Fruit fly (Drosophila melanogaster) whole organism, embryonic: ENCODE results near the gene CG13829.

ENCODE experiments used
- Adf1 ChIP-seq: fragments of 200-800 bp; sonication (Bioruptor generic); IDR thresholded peaks from 2 replicates; pipeline ENCODE4 v1.3.6; 2022; ENCODE audit warnings: missing biosample characterization, missing genetic modification characterization
- Atf-2 ChIP-seq: fragments of 200-800 bp; sonication (Bioruptor generic); optimal IDR thresholded peaks from 2 replicates; lab custom pipeline; 2016; ENCODE audit warnings: missing biosample characterization, missing genetic modification characterization
- Atf6 ChIP-seq: fragments of 200-800 bp; sonication (Bioruptor generic); IDR thresholded peaks from 2 replicates; pipeline ENCODE4 v1.3.6; 2022; ENCODE audit warnings: missing biosample characterization, missing genetic modification characterization
- BtbVII ChIP-seq: fragments of 200-800 bp; sonication (Bioruptor generic); optimal IDR thresholded peaks from 3 replicates; lab custom pipeline; 2017; ENCODE audit warnings: missing biosample characterization, mild to moderate bottlenecking, missing genetic modification characterization
- CG12769 ChIP-seq: fragments of 200-800 bp; sonication (Bioruptor generic); optimal IDR thresholded peaks from 2 replicates; lab custom pipeline; 2019; ENCODE audit warnings: missing biosample characterization, mild to moderate bottlenecking, missing genetic modification characterization, moderate library complexity
- CG13123 ChIP-seq: fragments of 200-800 bp; sonication (Bioruptor generic); optimal IDR thresholded peaks from 2 replicates; lab custom pipeline; 2016; ENCODE audit warnings: missing biosample characterization, missing genetic modification characterization
- CG15011 ChIP-seq: fragments of 200-800 bp; sonication (Bioruptor generic); optimal IDR thresholded peaks from 3 replicates; lab custom pipeline; 2018; ENCODE audit warnings: missing biosample characterization, mild to moderate bottlenecking, missing genetic modification characterization
- CG15269 ChIP-seq: fragments of 200-800 bp; sonication (Bioruptor generic); optimal IDR thresholded peaks from 2 replicates; lab custom pipeline; 2018; ENCODE audit warnings: missing biosample characterization, mild to moderate bottlenecking, missing genetic modification characterization, moderate library complexity
- CG15696 ChIP-seq: fragments of 200-800 bp; sonication (Bioruptor generic); optimal IDR thresholded peaks from 2 replicates; lab custom pipeline; 2019; ENCODE audit warnings: missing biosample characterization, mild to moderate bottlenecking, missing genetic modification characterization, moderate library complexity
- CG1603 ChIP-seq: fragments of 200-800 bp; sonication (Bioruptor generic); optimal IDR thresholded peaks from 2 replicates; lab custom pipeline; 2019; ENCODE audit warnings: missing biosample characterization, mild to moderate bottlenecking, missing genetic modification characterization, moderate library complexity
- CG17802 ChIP-seq: fragments of 200-800 bp; sonication (Bioruptor generic); optimal IDR thresholded peaks from 2 replicates; lab custom pipeline; 2018; ENCODE audit warnings: missing biosample characterization, mild to moderate bottlenecking, missing genetic modification characterization, moderate library complexity
- CG1832 ChIP-seq: fragments of 200-800 bp; sonication (Bioruptor generic); optimal IDR thresholded peaks from 2 replicates; lab custom pipeline; 2017; ENCODE audit warnings: missing biosample characterization, mild to moderate bottlenecking, missing genetic modification characterization, inconsistent platforms
- CG2202 ChIP-seq: fragments of 200-800 bp; sonication (Bioruptor generic); optimal IDR thresholded peaks from 2 replicates; lab custom pipeline; 2018; ENCODE audit warnings: missing biosample characterization, mild to moderate bottlenecking, missing genetic modification characterization
- CG3065 ChIP-seq: fragments of 200-800 bp; sonication (Bioruptor generic); optimal IDR thresholded peaks from 2 replicates; lab custom pipeline; 2016; ENCODE audit warnings: missing biosample characterization, missing genetic modification characterization
- CG3726 ChIP-seq: fragments of 200-800 bp; sonication (Bioruptor generic); IDR thresholded peaks from 3 replicates; pipeline ENCODE4, ENCODE4 v1.3.6; 2022; ENCODE audit warnings: missing biosample characterization, missing genetic modification characterization
- CG5953 ChIP-seq: fragments of 200-800 bp; sonication (Bioruptor generic); IDR thresholded peaks from 2 replicates; pipeline ENCODE4 v1.3.6; 2022; ENCODE audit warnings: missing biosample characterization, missing genetic modification characterization
- CG6689 ChIP-seq: fragments of 200-800 bp; sonication (Bioruptor generic); IDR thresholded peaks from 2 replicates; pipeline ENCODE4 v1.3.6; 2022; ENCODE audit warnings: missing biosample characterization, missing genetic modification characterization
- CG6765 ChIP-seq: fragments of 200-800 bp; sonication (Bioruptor generic); optimal IDR thresholded peaks from 3 replicates; lab custom pipeline; 2017; ENCODE audit warnings: missing biosample characterization, mild to moderate bottlenecking, missing genetic modification characterization
- CG7271 ChIP-seq: fragments of 200-800 bp; sonication (Bioruptor generic); optimal IDR thresholded peaks from 2 replicates; lab custom pipeline; 2018; ENCODE audit warnings: missing biosample characterization, mild to moderate bottlenecking, missing genetic modification characterization, moderate library complexity
- CG8944 ChIP-seq: fragments of 200-800 bp; sonication (Bioruptor generic); optimal IDR thresholded peaks from 3 replicates; lab custom pipeline; 2016; ENCODE audit warnings: missing biosample characterization, missing genetic modification characterization
- CG9215 ChIP-seq: fragments of 200-800 bp; sonication (Bioruptor generic); IDR thresholded peaks from 2 replicates; pipeline ENCODE4 v1.3.6; 2022; ENCODE audit warnings: missing biosample characterization, missing genetic modification characterization
- CG9437 ChIP-seq: fragments of 200-800 bp; sonication (Bioruptor generic); optimal IDR thresholded peaks from 2 replicates; lab custom pipeline; 2018; ENCODE audit warnings: missing biosample characterization, mild to moderate bottlenecking, missing genetic modification characterization
- CrebB ChIP-seq: fragments of 200-800 bp; sonication (Bioruptor generic); optimal IDR thresholded peaks from 3 replicates; lab custom pipeline; 2018; ENCODE audit warnings: missing biosample characterization, mild to moderate bottlenecking, missing genetic modification characterization
- Dfd ChIP-seq, 2 experiments: fragments of >200 bp; optimal IDR thresholded peaks; 2 replicates each; lab custom pipeline; 2017; ENCODE audit warnings: missing biosample characterization in 2 of 2, missing genetic modification characterization in 2 of 2
- Elba2 ChIP-seq: fragments of 200-800 bp; sonication (Bioruptor generic); optimal IDR thresholded peaks from 3 replicates; lab custom pipeline; 2016; ENCODE audit warnings: missing biosample characterization, missing genetic modification characterization
- HLH54F ChIP-seq: fragments of 200-800 bp; sonication (Bioruptor generic); optimal IDR thresholded peaks from 3 replicates; lab custom pipeline; 2016; ENCODE audit warnings: missing biosample characterization, missing genetic modification characterization
- Hmx ChIP-seq: fragments of 200-800 bp; sonication (Bioruptor generic); optimal IDR thresholded peaks from 2 replicates; lab custom pipeline; 2016; ENCODE audit warnings: missing biosample characterization, missing genetic modification characterization
- Myb ChIP-seq: fragments of 200-800 bp; sonication (Bioruptor generic); optimal IDR thresholded peaks from 2 replicates; lab custom pipeline; 2016; ENCODE audit warnings: missing biosample characterization, missing genetic modification characterization
- Nf-YA ChIP-seq: fragments of 200-800 bp; sonication (Bioruptor generic); IDR thresholded peaks from 2 replicates; pipeline ENCODE4 v1.3.6; 2022; ENCODE audit warnings: missing biosample characterization, missing genetic modification characterization
- Nf-YC ChIP-seq: fragments of 200-800 bp; optimal IDR thresholded peaks from 3 replicates; lab custom pipeline; 2019; ENCODE audit warnings: missing biosample characterization, mild to moderate bottlenecking, missing genetic modification characterization, moderate library complexity
- PHDP ChIP-seq: fragments of 200-800 bp; sonication (Bioruptor generic); optimal IDR thresholded peaks from 3 replicates; lab custom pipeline; 2018; ENCODE audit warnings: missing biosample characterization, mild to moderate bottlenecking, missing genetic modification characterization, moderate library complexity
- Rx ChIP-seq: fragments of 200-800 bp; sonication (Bioruptor generic); IDR thresholded peaks from 2 replicates; pipeline ENCODE4 v1.3.6; 2022; ENCODE audit warnings: missing biosample characterization, missing genetic modification characterization
- Sry-δ ChIP-seq: fragments of 200-800 bp; sonication (Bioruptor generic); optimal IDR thresholded peaks from 2 replicates; lab custom pipeline; 2016; ENCODE audit warnings: missing biosample characterization, missing genetic modification characterization
- amos ChIP-seq: fragments of 200-800 bp; sonication (Bioruptor generic); IDR thresholded peaks from 2 replicates; pipeline ENCODE4 v1.3.6; 2022; ENCODE audit warnings: missing biosample characterization, missing genetic modification characterization; ENCODE audit not compliant: partially characterized antibody
- bcd ChIP-seq: fragments of 200-800 bp; sonication (Bioruptor generic); optimal IDR thresholded peaks from 2 replicates; lab custom pipeline; 2017; ENCODE audit warnings: missing biosample characterization, mild to moderate bottlenecking, missing genetic modification characterization
- cato ChIP-seq: fragments of 200-800 bp; sonication (Bioruptor generic); optimal IDR thresholded peaks from 2 replicates; lab custom pipeline; 2016; ENCODE audit warnings: missing biosample characterization, missing genetic modification characterization, borderline replicate concordance
- fd3F ChIP-seq: fragments of 200-800 bp; sonication (Bioruptor generic); optimal IDR thresholded peaks from 2 replicates; lab custom pipeline; 2018; ENCODE audit warnings: missing biosample characterization, mild to moderate bottlenecking, missing genetic modification characterization, moderate library complexity
- fd64A ChIP-seq: fragments of 200-800 bp; sonication (Bioruptor generic); optimal IDR thresholded peaks from 3 replicates; lab custom pipeline; 2018; ENCODE audit warnings: missing biosample characterization, mild to moderate bottlenecking, missing genetic modification characterization
- fd96Cb ChIP-seq: fragments of 200-800 bp; sonication (Bioruptor generic); optimal IDR thresholded peaks from 2 replicates; lab custom pipeline; 2018; ENCODE audit warnings: missing biosample characterization, mild to moderate bottlenecking, missing genetic modification characterization, moderate library complexity
- gro ChIP-seq: fragments of 200-800 bp; sonication (Bioruptor generic); optimal IDR thresholded peaks from 2 replicates; lab custom pipeline; 2016; ENCODE audit warnings: missing biosample characterization, missing genetic modification characterization
- jing ChIP-seq: fragments of 200-800 bp; sonication (Bioruptor generic); optimal IDR thresholded peaks from 2 replicates; lab custom pipeline; 2018; ENCODE audit warnings: missing biosample characterization, mild to moderate bottlenecking, missing genetic modification characterization
- klu ChIP-seq: fragments of 200-800 bp; sonication (Bioruptor generic); IDR thresholded peaks from 2 replicates; pipeline ENCODE4 v1.3.6; 2022; ENCODE audit warnings: missing biosample characterization, missing genetic modification characterization
- mirr ChIP-seq: fragments of 200-800 bp; sonication (Bioruptor generic); optimal IDR thresholded peaks from 3 replicates; lab custom pipeline; 2018; ENCODE audit warnings: missing biosample characterization, mild to moderate bottlenecking, missing genetic modification characterization
- otp ChIP-seq: fragments of 200-800 bp; sonication (Bioruptor generic); IDR thresholded peaks from 3 replicates; pipeline ENCODE4, ENCODE4 v1.3.6; 2022; ENCODE audit warnings: missing biosample characterization, missing genetic modification characterization
- ro ChIP-seq: fragments of 200-800 bp; sonication (Bioruptor generic); IDR thresholded peaks from 2 replicates; pipeline ENCODE4 v1.3.6; 2022; ENCODE audit warnings: missing biosample characterization, missing genetic modification characterization
- sna ChIP-seq: fragments of 200-800 bp; sonication (Bioruptor generic); IDR thresholded peaks from 2 replicates; pipeline ENCODE4 v1.3.6; 2022; ENCODE audit warnings: missing biosample characterization, missing genetic modification characterization; ENCODE audit not compliant: partially characterized antibody
- tna ChIP-seq: fragments of 200-800 bp; sonication (Bioruptor generic); IDR thresholded peaks from 2 replicates; pipeline ENCODE4 v1.3.6; 2022; ENCODE audit warnings: missing biosample characterization, missing genetic modification characterization; ENCODE audit not compliant: partially characterized antibody
- unc-4 ChIP-seq: fragments of 200-800 bp; sonication (Bioruptor generic); IDR thresholded peaks from 2 replicates; pipeline ENCODE4 v1.3.6; 2022; ENCODE audit warnings: missing biosample characterization, missing genetic modification characterization; ENCODE audit not compliant: partially characterized antibody
- zen2 ChIP-seq: fragments of 200-800 bp; sonication (Bioruptor generic); IDR thresholded peaks from 3 replicates; pipeline ENCODE4 v1.3.6; 2022; ENCODE audit warnings: missing biosample characterization, missing genetic modification characterization; ENCODE audit not compliant: partially characterized antibody
- zfh2 ChIP-seq: fragments of 200-800 bp; sonication (Bioruptor generic); optimal IDR thresholded peaks from 2 replicates; lab custom pipeline; 2016; ENCODE audit warnings: missing biosample characterization, missing genetic modification characterization

CG13829 gene

dm6 chr3R:23173393-23173981, 12.3 kb upstream of the CG13829 start, which contains the start of gene CG46310 (continued):
- TF ChIP-seq unc-4 (GFP tag; lab: Robert Waterston, UW) (0 out of 2 replicates have a peak, but pooled peaks have one; percentile 12), CG1603 (tag; lab: Kevin White, UChicago) (no peak), Adf1 (GFP tag; lab: Robert Waterston, UW) (peak; percentile 81), CG3065 (GFP tag; lab: Kevin White, UChicago) (no peak), CG6765 (peak; percentile 17), klu (GFP tag; lab: Robert Waterston, UW) (peak; percentile 42; the same call in 1 of the 2 replicates), CG2202 (tag; lab: Kevin White, UChicago) (no peak), jing (GFP tag; lab: Kevin White, UChicago) (no peak), CrebB (tag; lab: Kevin White, UChicago) (peak; percentile 55), Sry-δ (no peak), zen2 (GFP tag; lab: Robert Waterston, UW) (no peak), BtbVII (GFP tag; lab: Kevin White, UChicago) (peak; percentile 63), Rx (GFP tag; lab: Robert Waterston, UW) (peak; percentile 43; the same call in 1 of the 2 replicates), CG12769 (peak; percentile 84), CG9215 (peak; percentile 72), CG7271 (tag; lab: Kevin White, UChicago) (no peak), CG15696 (tag; lab: Kevin White, UChicago) (peak; percentile 1), HLH54F (GFP tag; lab: Kevin White, UChicago) (no peak), Dfd (GFP tag; optimal IDR thresholded peaks at IDR 0.05; lab: Kevin White, UChicago) (no peak), CG6689 (GFP tag; lab: Robert Waterston, UW) (peak; percentile 65), cato (GFP tag; lab: Kevin White, UChicago) (no peak), Nf-YA (GFP tag; lab: Robert Waterston, UW) (peak; percentile 57), PHDP (tag; lab: Kevin White, UChicago) (peak; percentile 78), Elba2 (no peak), Nf-YC (tag; lab: Kevin White, UChicago) (peak; percentile 62), gro (GFP tag; lab: Kevin White, UChicago) (peak; percentile 12), mirr (GFP tag; lab: Kevin White, UChicago) (peak; percentile 67), CG8944 (GFP tag; lab: Kevin White, UChicago) (no peak), tna (GFP tag; lab: Robert Waterston, UW) (no peak), CG9437 (GFP tag; lab: Kevin White, UChicago) (peak; percentile 43), CG1832 (GFP tag; lab: Kevin White, UChicago) (no peak), CG13123 (no peak), Atf-2 (GFP tag; lab: Kevin White, UChicago) (no peak), fd3F (peak; percentile 40), zfh2 (GFP tag; lab: Kevin White, UChicago) (peak; percentile 16), sna (no peak), bcd (GFP tag; lab: Kevin White, UChicago) (peak; percentile 68), Hmx (GFP tag; lab: Kevin White, UChicago) (no peak), ro (GFP tag; lab: Robert Waterston, UW) (peak; percentile 35; the same call in 1 of the 2 replicates), CG17802 (tag; lab: Kevin White, UChicago) (no peak), amos (GFP tag; lab: Robert Waterston, UW) (no peak; the same call in 1 of the 2 replicates), CG15011 (GFP tag; lab: Kevin White, UChicago) (peak; percentile 48), CG3726 (GFP tag; lab: Robert Waterston, UW) (peak; percentile 84), Atf6 (peak; percentile 81), fd64A (GFP tag; lab: Kevin White, UChicago) (peak; percentile 3), Myb (no peak), CG15269 (tag; lab: Kevin White, UChicago) (peak; percentile 61), otp (no peak), fd96Cb (peak; percentile 45), CG5953 (GFP tag; lab: Robert Waterston, UW) (peak; percentile 58)
